Worm (Caenorhabditis elegans) whole organism, L4 larva: ENCODE measurements around the gene oac-59.

Experiments used
- cey-2 ChIP-seq: sonication (generic microtip); optimal IDR thresholded peaks from 3 replicates; lab custom pipeline; 2017; ENCODE audit warnings: missing genetic modification characterization, mild to moderate bottlenecking, missing compliant biosample characterization, antibody characterized with exemption, borderline replicate concordance; ENCODE audit not compliant: insufficient read depth
- daf-19 ChIP-seq: fragments of 200-800 bp; sonication (Bioruptor generic); conservative IDR thresholded peaks from 2 replicates; pipeline ENCODE4 v1.3.6; 2022; ENCODE audit warnings: missing genetic modification characterization, missing compliant biosample characterization
- fkh-10 ChIP-seq: fragments of 150-350 bp; optimal IDR thresholded peaks from 2 replicates; lab custom pipeline; 2014; ENCODE audit warnings: missing biosample characterization, missing genetic modification reagents, missing genetic modification characterization
- hif-1 ChIP-seq, 2 experiments: sonication (generic microtip); optimal IDR thresholded peaks; 2 replicates each; lab custom pipeline; 2016 to 2017; ENCODE audit warnings: missing compliant biosample characterization in 2 of 2, missing genetic modification characterization in 2 of 2, missing genetic modification reagents in 2 of 2, missing genotype in 2 of 2, mild to moderate bottlenecking in 1 of 2
- lin-1 ChIP-seq: fragments of 200-800 bp; sonication (Bioruptor generic); IDR thresholded peaks from 2 replicates; pipeline ENCODE4 v1.3.6; 2022; ENCODE audit warnings: missing genetic modification reagents, missing genetic modification characterization, missing compliant biosample characterization
- madf-5 ChIP-seq, 2 experiments: fragments of 200-800 bp; sonication (Bioruptor generic); IDR thresholded peaks; 2 replicates each; pipeline ENCODE4 v1.3.6; 2022; ENCODE audit warnings: missing compliant biosample characterization in 2 of 2, missing genetic modification characterization in 2 of 2
- madf-9 ChIP-seq: fragments of 200-800 bp; sonication (Bioruptor generic); conservative IDR thresholded peaks from 2 replicates; pipeline ENCODE4 v1.3.6; 2022; ENCODE audit warnings: missing genetic modification reagents, missing genetic modification characterization, missing compliant biosample characterization
- nhr-28 ChIP-seq: fragments of 150-350 bp; optimal IDR thresholded peaks from 2 replicates; lab custom pipeline; 2014; ENCODE audit warnings: missing biosample characterization, missing genetic modification characterization
- set-16 ChIP-seq: fragments of 200-800 bp; sonication (Bioruptor generic); IDR thresholded peaks from 2 replicates; pipeline ENCODE4 v1.3.6; 2022; ENCODE audit warnings: missing genetic modification reagents, missing genetic modification characterization, missing compliant biosample characterization
- spr-1 ChIP-seq: sonication (generic microtip); optimal IDR thresholded peaks from 2 replicates; lab custom pipeline; 2016; ENCODE audit warnings: mild to moderate bottlenecking, missing genetic modification characterization, missing compliant biosample characterization
- vab-7 ChIP-seq: fragments of 200-800 bp; sonication (Bioruptor generic); IDR thresholded peaks from 2 replicates; pipeline ENCODE4 v1.3.6; 2022; ENCODE audit warnings: missing genetic modification reagents, missing genetic modification characterization, missing compliant biosample characterization

The oac-59 gene

DNA sequence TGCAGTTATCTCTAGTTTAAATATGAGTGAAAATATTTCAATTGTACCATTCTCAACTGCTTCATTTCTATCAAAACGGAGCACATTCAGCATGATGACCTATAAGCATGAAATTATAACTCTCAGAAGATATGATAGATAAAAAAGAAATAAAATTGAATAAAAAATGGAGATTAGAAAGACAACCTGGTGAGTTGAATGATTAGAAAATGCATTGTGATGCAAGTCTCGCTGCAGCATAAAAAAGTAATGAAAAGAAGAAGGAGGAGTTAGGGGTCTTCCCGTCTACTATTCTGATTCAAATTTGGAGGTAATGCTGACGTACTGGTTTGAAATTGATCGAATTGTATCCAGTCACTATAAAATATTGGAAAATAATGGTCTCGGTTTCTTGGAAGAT, 56.4 kb downstream of the oac-59 start, which contains the start of gene sre-15:
TSS of gene sre-15 (minus strand) at position 101 of the 400 bp plus-strand sequence.
- TF ChIP-seq madf-9 (GFP tag; lab: Robert Waterston, UW), result no peak
- TF ChIP-seq set-16 (GFP tag; lab: Robert Waterston, UW), result no peak
- TF ChIP-seq lin-1 (GFP tag; lab: Robert Waterston, UW), result no peak
- TF ChIP-seq spr-1 (tag; lab: Kevin White, UChicago), result no peak
- no peak for TF ChIP-seq hif-1 (tag; optimal IDR thresholded peaks at IDR 0.05; lab: Kevin White, UChicago)
- no peak for TF ChIP-seq nhr-28 (tag; lab: Kevin White, UChicago)
- TF ChIP-seq daf-19 (GFP tag; lab: Robert Waterston, UW), result no peak
- no peak for TF ChIP-seq madf-5 (GFP tag; IDR thresholded peaks at IDR 0.05; lab: Robert Waterston, UW)
- no peak for TF ChIP-seq vab-7 (GFP tag; lab: Robert Waterston, UW)
- TF ChIP-seq fkh-10 (GFP tag; lab: Kevin White, UChicago), result no peak
- TF ChIP-seq cey-2 (tag; lab: Kevin White, UChicago), result no peak
- TF ChIP-seq, all 104 proteins: peak for 0
